Worm (Caenorhabditis elegans) whole organism, midembryonic: ENCODE measurements around the gene clr-1.
A peak's percentile ranks its signal among the peaks of the same experiment; 100 is the strongest.

ENCODE experiments used
- T22C8.4 ChIP-seq: fragments of 200-800 bp; sonication (Bioruptor generic); IDR thresholded peaks from 2 replicates; pipeline ENCODE4 v1.3.6; 2022; ENCODE audit warnings: missing genetic modification characterization, missing compliant biosample characterization
- cog-1 ChIP-seq: sonication (generic microtip); optimal IDR thresholded peaks from 2 replicates; lab custom pipeline; 2016; ENCODE audit warnings: missing genetic modification characterization, missing compliant biosample characterization
- flt-1 ChIP-seq: fragments of 200-800 bp; sonication (Bioruptor generic); IDR thresholded peaks from 2 replicates; pipeline ENCODE4 v1.3.6; 2022; ENCODE audit warnings: missing genetic modification characterization, missing compliant biosample characterization
- klf-2 ChIP-seq: fragments of 200-800 bp; sonication (Bioruptor generic); conservative IDR thresholded peaks from 2 replicates; pipeline ENCODE4 v1.3.6; 2022; ENCODE audit warnings: missing genetic modification reagents, missing genetic modification characterization, missing compliant biosample characterization
- med-1 ChIP-seq: sonication (generic microtip); optimal IDR thresholded peaks from 2 replicates; lab custom pipeline; 2017; ENCODE audit warnings: missing genetic modification characterization, mild to moderate bottlenecking, missing compliant biosample characterization, antibody characterized with exemption, missing genetic modification reagents; ENCODE audit not compliant: insufficient read depth
- ref-1 ChIP-seq: fragments of 200-800 bp; sonication (Bioruptor generic); conservative IDR thresholded peaks from 2 replicates; pipeline ENCODE4 v1.3.6; 2022; ENCODE audit warnings: missing genetic modification reagents, missing genetic modification characterization, missing compliant biosample characterization
- tab-1 ChIP-seq: fragments of 200-800 bp; sonication (Bioruptor generic); IDR thresholded peaks from 2 replicates; pipeline ENCODE4 v1.3.6; 2022; ENCODE audit warnings: missing genetic modification characterization, missing compliant biosample characterization
- ztf-23 ChIP-seq: fragments of 200-800 bp; sonication (Bioruptor generic); IDR thresholded peaks from 2 replicates; pipeline ENCODE4 v1.3.6; 2022; ENCODE audit warnings: missing genetic modification reagents, missing genetic modification characterization, missing compliant biosample characterization
- ztf-29 ChIP-seq: fragments of 200-800 bp; sonication (Bioruptor generic); IDR thresholded peaks from 2 replicates; pipeline ENCODE4 v1.3.6; 2022; ENCODE audit warnings: missing genetic modification reagents, missing genetic modification characterization, missing compliant biosample characterization

clr-1 gene

ce11 chrII:5465729-5466408 is at the start of gene clr-1:
Gene clr-1 (plus strand): TSS chrII:5466358.
- TF ChIP-seq ref-1 (GFP tag; lab: Robert Waterston, UW) (no peak), ztf-29 (GFP tag; lab: Robert Waterston, UW) (no peak)

- TF ChIP-seq ztf-23 (no peak), ztf-29 (GFP tag; lab: Robert Waterston, UW) (no peak)
Observed at ce11 chrII:5417905-5418304, 48.3 kb upstream of the clr-1 start.

- TF ChIP-seq flt-1 (GFP tag; lab: Robert Waterston, UW) (0 out of 2 replicates have a peak, but pooled peaks have one; percentile 36), ztf-23 (no peak)
Observed at ce11 chrII:5418317-5418716, 47.8 kb upstream of the clr-1 start.

ce11 chrII:5418929-5419328 is 47.2 kb upstream of the clr-1 start, which contains the start of gene EEED8.15:
Gene EEED8.15 (plus strand): TSS chrII:5419229.
- TF ChIP-seq tab-1 (no peak), ref-1 (GFP tag; lab: Robert Waterston, UW) (no peak), cog-1 (tag; lab: Kevin White, UChicago) (no peak), ztf-23 (no peak), klf-2 (GFP tag; lab: Robert Waterston, UW) (no peak), T22C8.4 (GFP tag; lab: Robert Waterston, UW) (no peak), flt-1 (GFP tag; lab: Robert Waterston, UW) (no peak), med-1 (GFP tag; lab: Kevin White, UChicago) (no peak), ztf-29 (GFP tag; lab: Robert Waterston, UW) (no peak)

ce11 chrII:5420947-5421614 is 45.1 kb upstream of the clr-1 start, which contains the start of gene tofu-6:
Gene tofu-6 (plus strand): TSS chrII:5421248.
- no peak for TF ChIP-seq tab-1
- no peak for TF ChIP-seq cog-1 (tag; lab: Kevin White, UChicago)
- no peak for TF ChIP-seq ztf-29 (GFP tag; lab: Robert Waterston, UW)
- no peak for TF ChIP-seq ref-1 (GFP tag; lab: Robert Waterston, UW)
- no peak for TF ChIP-seq T22C8.4 (GFP tag; lab: Robert Waterston, UW)

- TF ChIP-seq ztf-29 (GFP tag; lab: Robert Waterston, UW) (no peak), med-1 (GFP tag; lab: Kevin White, UChicago) (no peak), cog-1 (tag; lab: Kevin White, UChicago) (no peak), flt-1 (GFP tag; lab: Robert Waterston, UW) (no peak; the same call in 1 of the 2 replicates), tab-1 (no peak), ref-1 (GFP tag; lab: Robert Waterston, UW) (no peak), klf-2 (GFP tag; lab: Robert Waterston, UW) (no peak), T22C8.4 (GFP tag; lab: Robert Waterston, UW) (no peak), ztf-23 (no peak)
Observed at ce11 chrII:5423832-5424231, 42.3 kb upstream of the clr-1 start, which contains the start of gene F07F6.7. Gene F07F6.7 (minus strand): TSS chrII:5423858.

- TF ChIP-seq ref-1 (GFP tag; lab: Robert Waterston, UW) (no peak), med-1 (GFP tag; lab: Kevin White, UChicago) (no peak)
Observed at ce11 chrII:5425633-5426032, 40.5 kb upstream of the clr-1 start, which contains the start of gene F07F6.8. Gene F07F6.8 (minus strand): TSS chrII:5425733.

- TF ChIP-seq cog-1 (tag; lab: Kevin White, UChicago) (peak; percentile 17), ztf-29 (GFP tag; lab: Robert Waterston, UW) (no peak), T22C8.4 (GFP tag; lab: Robert Waterston, UW) (no peak), flt-1 (GFP tag; lab: Robert Waterston, UW) (no peak), klf-2 (GFP tag; lab: Robert Waterston, UW) (no peak), ref-1 (GFP tag; lab: Robert Waterston, UW) (no peak), med-1 (GFP tag; lab: Kevin White, UChicago) (no peak), tab-1 (no peak), ztf-23 (0 out of 2 replicates have a peak, but pooled peaks have one; percentile 54)
Observed at ce11 chrII:5426054-5426453, 40.1 kb upstream of the clr-1 start.

- TF ChIP-seq ztf-23 = no peak
- no peak for TF ChIP-seq klf-2 (GFP tag; lab: Robert Waterston, UW)
- TF ChIP-seq flt-1 (GFP tag; lab: Robert Waterston, UW) = no peak
- no peak for TF ChIP-seq med-1 (GFP tag; lab: Kevin White, UChicago)
- no peak for TF ChIP-seq ref-1 (GFP tag; lab: Robert Waterston, UW)
- TF ChIP-seq tab-1 = no peak
- TF ChIP-seq T22C8.4 (GFP tag; lab: Robert Waterston, UW) = no peak
- TF ChIP-seq cog-1 (tag; lab: Kevin White, UChicago) = no peak
- no peak for TF ChIP-seq ztf-29 (GFP tag; lab: Robert Waterston, UW)
Observed at ce11 chrII:5426470-5426869, 39.7 kb upstream of the clr-1 start.
